Fruit fly (Drosophila melanogaster) whole organism, embryonic: ENCODE measurements around the gene Gen.
A peak's percentile ranks its signal among the peaks of the same experiment; 100 is the strongest.

Experiments
- Atf6 ChIP-seq: fragments of 200-800 bp; sonication (Bioruptor generic); IDR thresholded peaks from 2 replicates; pipeline ENCODE4 v1.3.6; 2022; ENCODE audit warnings: missing biosample characterization, missing genetic modification characterization
- Awh ChIP-seq: fragments of 200-800 bp; sonication (Bioruptor generic); IDR thresholded peaks from 2 replicates; pipeline ENCODE4, ENCODE4 v1.3.6; 2022; ENCODE audit warnings: missing biosample characterization, missing genetic modification characterization
- CG12104 ChIP-seq: fragments of 200-800 bp; sonication (Bioruptor generic); optimal IDR thresholded peaks from 3 replicates; lab custom pipeline; 2016; ENCODE audit warnings: missing biosample characterization, missing genetic modification characterization
- CG12659 ChIP-seq: fragments of 200-800 bp; sonication (Bioruptor generic); optimal IDR thresholded peaks from 3 replicates; lab custom pipeline; 2017; ENCODE audit warnings: mild to moderate bottlenecking, missing biosample characterization, missing genetic modification reagents, missing genetic modification characterization
- CG12769 ChIP-seq: fragments of 200-800 bp; sonication (Bioruptor generic); optimal IDR thresholded peaks from 2 replicates; lab custom pipeline; 2019; ENCODE audit warnings: missing biosample characterization, mild to moderate bottlenecking, missing genetic modification characterization, moderate library complexity
- CG15601 ChIP-seq: fragments of 200-800 bp; sonication (Bioruptor generic); optimal IDR thresholded peaks from 3 replicates; lab custom pipeline; 2019; ENCODE audit warnings: missing biosample characterization, mild to moderate bottlenecking, missing genetic modification characterization, moderate library complexity
- CG1647 ChIP-seq: fragments of 200-800 bp; sonication (Bioruptor generic); optimal IDR thresholded peaks from 3 replicates; lab custom pipeline; 2016; ENCODE audit warnings: missing biosample characterization, missing genetic modification characterization
- CG18599 ChIP-seq: fragments of 200-800 bp; sonication (Bioruptor generic); optimal IDR thresholded peaks from 3 replicates; lab custom pipeline; 2017; ENCODE audit warnings: missing biosample characterization, missing genetic modification characterization, mild to moderate bottlenecking, moderate library complexity, missing genetic modification reagents
- CG2120 ChIP-seq: fragments of 200-800 bp; sonication (Bioruptor generic); optimal IDR thresholded peaks from 3 replicates; lab custom pipeline; 2016; ENCODE audit warnings: missing biosample characterization, missing genetic modification characterization
- CG2202 ChIP-seq: fragments of 200-800 bp; sonication (Bioruptor generic); optimal IDR thresholded peaks from 2 replicates; lab custom pipeline; 2018; ENCODE audit warnings: missing biosample characterization, mild to moderate bottlenecking, missing genetic modification characterization
- CG2678 ChIP-seq: fragments of 200-800 bp; sonication (Bioruptor generic); optimal IDR thresholded peaks from 3 replicates; lab custom pipeline; 2019; ENCODE audit warnings: missing biosample characterization, mild to moderate bottlenecking, missing genetic modification characterization, moderate library complexity
- CG2712 ChIP-seq: fragments of 200-800 bp; optimal IDR thresholded peaks from 3 replicates; lab custom pipeline; 2019; ENCODE audit warnings: missing biosample characterization, mild to moderate bottlenecking, missing genetic modification characterization, moderate library complexity
- CG3838 ChIP-seq: fragments of 200-800 bp; sonication (Bioruptor generic); optimal IDR thresholded peaks from 3 replicates; lab custom pipeline; 2016; ENCODE audit warnings: missing biosample characterization, missing genetic modification characterization
- CG4282 ChIP-seq: fragments of 200-800 bp; sonication (Bioruptor generic); optimal IDR thresholded peaks from 2 replicates; lab custom pipeline; 2016; ENCODE audit warnings: missing biosample characterization, missing genetic modification characterization
- CG8359 ChIP-seq: fragments of 200-800 bp; sonication (Bioruptor generic); optimal IDR thresholded peaks from 2 replicates; lab custom pipeline; 2017; ENCODE audit warnings: missing biosample characterization, mild to moderate bottlenecking, missing genetic modification characterization, borderline replicate concordance
- D19A ChIP-seq: fragments of 200-800 bp; optimal IDR thresholded peaks from 3 replicates; lab custom pipeline; 2019; ENCODE audit warnings: missing biosample characterization, mild to moderate bottlenecking, missing genetic modification characterization, moderate library complexity
- Dip2 ChIP-seq: fragments of 200-800 bp; sonication (Bioruptor generic); IDR thresholded peaks from 2 replicates; pipeline ENCODE4 v1.3.6; 2022; ENCODE audit warnings: missing biosample characterization, missing genetic modification characterization
- Dll ChIP-seq: fragments of 200-800 bp; sonication (Bioruptor generic); IDR thresholded peaks from 4 replicates; pipeline ENCODE4 v1.3.6; 2022; ENCODE audit warnings: missing biosample characterization, missing genetic modification characterization; ENCODE audit not compliant: partially characterized antibody
- Hr51 ChIP-seq, 2 experiments: fragments of 200-800 bp; sonication (Bioruptor generic); optimal IDR thresholded peaks; 2 replicates in 1 of 2; 3 replicates in 1 of 2; lab custom pipeline; 2016 to 2018; ENCODE audit warnings: missing biosample characterization in 2 of 2, missing genetic modification characterization in 2 of 2, mild to moderate bottlenecking in 1 of 2, moderate library complexity in 1 of 2
- Hr78 ChIP-seq, 2 experiments: fragments of 200-800 bp in 1 of 2; fragments of >200 bp in 1 of 2; sonication (Bioruptor generic) in 1 of 2; optimal IDR thresholded peaks; 2 replicates each; lab custom pipeline; 2017 to 2019; ENCODE audit warnings: missing biosample characterization in 2 of 2, missing genetic modification characterization in 2 of 2, mild to moderate bottlenecking in 1 of 2, moderate library complexity in 1 of 2
- Kr ChIP-seq: fragments of 200-800 bp; sonication (Bioruptor generic); optimal IDR thresholded peaks from 2 replicates; lab custom pipeline; 2017; ENCODE audit warnings: missing biosample characterization, mild to moderate bottlenecking, missing genetic modification characterization
- Med ChIP-seq: fragments of 200-800 bp; sonication (Bioruptor generic); peaks from one replicate; lab custom pipeline; 2016; ENCODE audit warnings: missing biosample characterization, missing genetic modification characterization, mild to moderate bottlenecking, inconsistent platforms, moderate library complexity
- Meics ChIP-seq: fragments of 200-800 bp; sonication (Bioruptor generic); optimal IDR thresholded peaks from 2 replicates; lab custom pipeline; 2017; ENCODE audit warnings: missing biosample characterization, mild to moderate bottlenecking, missing genetic modification characterization
- Mes4 ChIP-seq: fragments of 200-800 bp; sonication (Bioruptor generic); optimal IDR thresholded peaks from 2 replicates; lab custom pipeline; 2016; ENCODE audit warnings: missing biosample characterization, missing genetic modification characterization
- Ptx1 ChIP-seq: fragments of 200-800 bp; sonication (Bioruptor generic); IDR thresholded peaks from 2 replicates; pipeline ENCODE4 v1.3.6; 2022; ENCODE audit warnings: missing biosample characterization, missing genetic modification characterization
- bbx ChIP-seq: fragments of 200-800 bp; sonication (Bioruptor generic); IDR thresholded peaks from 2 replicates; pipeline ENCODE4 v1.3.6; 2022; ENCODE audit warnings: missing biosample characterization, missing genetic modification characterization; ENCODE audit not compliant: partially characterized antibody
- cwo ChIP-seq: fragments of 200-800 bp; sonication (Bioruptor generic); optimal IDR thresholded peaks from 3 replicates; lab custom pipeline; 2017; ENCODE audit warnings: missing biosample characterization, missing genetic modification characterization, mild to moderate bottlenecking, moderate library complexity, missing genetic modification reagents
- fru ChIP-seq: fragments of >200 bp; optimal IDR thresholded peaks from 2 replicates; lab custom pipeline; 2017
- ftz-f1 ChIP-seq: fragments of 200-800 bp; sonication (Bioruptor generic); optimal IDR thresholded peaks from 2 replicates; lab custom pipeline; 2016; ENCODE audit warnings: missing biosample characterization, missing genetic modification characterization
- gfzf ChIP-seq: fragments of 200-800 bp; sonication (Bioruptor generic); optimal IDR thresholded peaks from 2 replicates; lab custom pipeline; 2016; ENCODE audit warnings: missing biosample characterization, mild to moderate bottlenecking, missing genetic modification characterization, moderate library complexity
- ind ChIP-seq: fragments of 200-800 bp; sonication (Bioruptor generic); optimal IDR thresholded peaks from 3 replicates; lab custom pipeline; 2016; ENCODE audit warnings: missing biosample characterization, missing genetic modification characterization
- inv ChIP-seq: fragments of 200-800 bp; sonication (Bioruptor generic); IDR thresholded peaks from 2 replicates; pipeline ENCODE4 v1.3.6; 2022; ENCODE audit warnings: missing biosample characterization, missing genetic modification characterization; ENCODE audit not compliant: partially characterized antibody
- lab ChIP-seq: fragments of 200-800 bp; sonication (Bioruptor generic); optimal IDR thresholded peaks from 3 replicates; lab custom pipeline; 2017; ENCODE audit warnings: missing biosample characterization, missing genetic modification characterization, mild to moderate bottlenecking, moderate library complexity, missing genetic modification reagents
- lmd ChIP-seq: fragments of 200-800 bp; sonication (Bioruptor generic); IDR thresholded peaks from 2 replicates; pipeline ENCODE4 v1.3.6; 2022; ENCODE audit warnings: missing biosample characterization, missing genetic modification characterization
- maf-S ChIP-seq: fragments of 200-800 bp; sonication (Bioruptor generic); optimal IDR thresholded peaks from 2 replicates; lab custom pipeline; 2016; ENCODE audit warnings: missing biosample characterization, missing genetic modification characterization
- nerfin-1 ChIP-seq: fragments of 200-800 bp; sonication (Bioruptor generic); optimal IDR thresholded peaks from 3 replicates; lab custom pipeline; 2019; ENCODE audit warnings: missing biosample characterization, mild to moderate bottlenecking, missing genetic modification characterization, moderate library complexity
- nmo ChIP-seq: fragments of 200-800 bp; sonication (Bioruptor generic); optimal IDR thresholded peaks from 2 replicates; lab custom pipeline; 2018; ENCODE audit warnings: missing biosample characterization, mild to moderate bottlenecking, missing genetic modification characterization, moderate library complexity
- odd ChIP-seq: fragments of 200-800 bp; sonication (Bioruptor generic); optimal IDR thresholded peaks from 2 replicates; lab custom pipeline; 2017; ENCODE audit warnings: missing biosample characterization, mild to moderate bottlenecking, missing genetic modification characterization
- otp ChIP-seq: fragments of 200-800 bp; sonication (Bioruptor generic); IDR thresholded peaks from 3 replicates; pipeline ENCODE4, ENCODE4 v1.3.6; 2022; ENCODE audit warnings: missing biosample characterization, missing genetic modification characterization
- pb ChIP-seq: fragments of 200-800 bp; sonication (Bioruptor generic); optimal IDR thresholded peaks from 3 replicates; lab custom pipeline; 2016; ENCODE audit warnings: missing biosample characterization, missing genetic modification characterization
- pho ChIP-seq: fragments of 200-800 bp; sonication (Bioruptor generic); optimal IDR thresholded peaks from 2 replicates; lab custom pipeline; 2016; ENCODE audit warnings: missing biosample characterization, missing genetic modification characterization
- row ChIP-seq: fragments of 200-800 bp; sonication (Bioruptor generic); IDR thresholded peaks from 3 replicates; pipeline ENCODE4 v1.3.6; 2022; ENCODE audit warnings: missing biosample characterization, missing genetic modification characterization
- sd ChIP-seq: fragments of 200-800 bp; sonication (Bioruptor generic); optimal IDR thresholded peaks from 3 replicates; lab custom pipeline; 2018; ENCODE audit warnings: missing biosample characterization, mild to moderate bottlenecking, missing genetic modification characterization, moderate library complexity
- seq ChIP-seq: fragments of 200-800 bp; sonication (Bioruptor generic); IDR thresholded peaks from 2 replicates; pipeline ENCODE4 v1.3.6; 2022; ENCODE audit warnings: missing biosample characterization, missing genetic modification characterization
- slbo ChIP-seq: fragments of 200-800 bp; sonication (Bioruptor generic); IDR thresholded peaks from 2 replicates; pipeline ENCODE4 v1.3.6; 2022; ENCODE audit warnings: missing biosample characterization, missing genetic modification characterization
- stwl ChIP-seq: fragments of 200-800 bp; sonication (Bioruptor generic); optimal IDR thresholded peaks from 3 replicates; lab custom pipeline; 2018; ENCODE audit warnings: missing biosample characterization, mild to moderate bottlenecking, missing genetic modification characterization, moderate library complexity
- tin ChIP-seq: fragments of 200-800 bp; sonication (Bioruptor generic); optimal IDR thresholded peaks from 3 replicates; lab custom pipeline; 2016; ENCODE audit warnings: missing biosample characterization, missing genetic modification characterization
- unpg ChIP-seq: fragments of 200-800 bp; sonication (Bioruptor generic); optimal IDR thresholded peaks from 3 replicates; lab custom pipeline; 2018; ENCODE audit warnings: missing biosample characterization, mild to moderate bottlenecking, missing genetic modification characterization, moderate library complexity
- wek ChIP-seq: fragments of 200-800 bp; sonication (Bioruptor generic); optimal IDR thresholded peaks from 3 replicates; lab custom pipeline; 2018; ENCODE audit warnings: missing biosample characterization, mild to moderate bottlenecking, missing genetic modification characterization, moderate library complexity

Gen gene

DNA sequence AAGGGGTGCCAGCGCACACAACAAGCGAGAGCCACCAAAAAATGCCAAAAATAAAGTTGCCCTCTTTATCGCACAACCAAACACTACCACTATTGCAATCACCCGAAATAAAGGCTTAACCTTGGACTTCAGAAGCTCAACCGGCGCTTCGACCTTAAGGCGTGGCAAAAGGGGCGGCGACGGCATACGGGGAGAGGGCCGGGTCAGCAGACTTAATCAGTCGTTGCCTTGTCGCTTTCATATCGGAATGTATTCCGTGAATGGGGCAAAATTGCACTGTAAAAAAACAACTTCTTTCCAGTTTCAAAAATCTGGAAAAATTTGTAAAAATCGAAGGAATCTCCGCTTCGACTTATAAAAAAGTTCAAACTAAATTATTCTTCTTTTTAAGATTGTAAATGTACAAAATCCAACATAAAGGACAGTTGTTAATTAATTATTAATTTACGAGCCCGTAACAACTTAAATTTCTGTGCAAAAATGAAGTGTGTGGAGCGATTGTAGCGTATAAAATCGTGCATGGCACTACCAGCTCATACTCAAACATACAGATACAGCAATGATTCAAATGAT, 30.9 kb upstream of the Gen start (continued):
- TF ChIP-seq tin (GFP tag; lab: Kevin White, UChicago) (peak; percentile 3), Mes4 (GFP tag; lab: Kevin White, UChicago) (no peak), cwo (peak; percentile 20), fru (no peak), CG2678 (peak; percentile 42), CG8359 (no peak), CG2712 (peak; percentile 12), odd (GFP tag; lab: Kevin White, UChicago) (no peak), CG12769 (tag; lab: Kevin White, UChicago) (no peak), inv (GFP tag; lab: Robert Waterston, UW) (no peak), stwl (tag; lab: Kevin White, UChicago) (no peak), ind (peak; percentile 6), Awh (GFP tag; lab: Robert Waterston, UW) (no peak), gfzf (GFP tag; lab: Kevin White, UChicago) (no peak), lmd (GFP tag; lab: Robert Waterston, UW) (no peak; the same call in 1 of the 2 replicates), maf-S (GFP tag; lab: Kevin White, UChicago) (no peak), Hr78 (GFP tag; optimal IDR thresholded peaks at IDR 0.05; lab: Kevin White, UChicago) (no peak), CG4282 (GFP tag; lab: Kevin White, UChicago) (no peak), row (GFP tag; lab: Robert Waterston, UW) (peak; percentile 32; the same call in 2 of the 3 replicates), wek (GFP tag; lab: Kevin White, UChicago) (no peak), CG12104 (GFP tag; lab: Kevin White, UChicago) (no peak), CG18599 (GFP tag; lab: Kevin White, UChicago) (peak; percentile 15), bbx (GFP tag; lab: Robert Waterston, UW) (no peak), CG15601 (tag; lab: Kevin White, UChicago) (no peak), unpg (no peak), Med (GFP tag; lab: Kevin White, UChicago) (peak; percentile 68), pb (GFP tag; lab: Kevin White, UChicago) (no peak), Atf6 (GFP tag; lab: Robert Waterston, UW) (0 out of 2 replicates have a peak, but pooled peaks have one; percentile 9), nerfin-1 (peak; percentile 32), lab (GFP tag; lab: Kevin White, UChicago) (peak; percentile 6), sd (tag; lab: Kevin White, UChicago) (peak; percentile 3), CG12659 (peak; percentile 2), otp (GFP tag; lab: Robert Waterston, UW) (no peak), slbo (0 out of 2 replicates have a peak, but pooled peaks have one; percentile 21), CG2120 (GFP tag; lab: Kevin White, UChicago) (peak; percentile 44), seq (peak; percentile 11; the same call in 1 of the 2 replicates), Ptx1 (GFP tag; lab: Robert Waterston, UW) (0 out of 2 replicates have a peak, but pooled peaks have one; percentile 6), Meics (peak; percentile 3), ftz-f1 (peak; percentile 64), CG2202 (tag; lab: Kevin White, UChicago) (no peak), D19A (tag; lab: Kevin White, UChicago) (peak; percentile 2), Kr (GFP tag; lab: Kevin White, UChicago) (no peak), Hr51 (GFP tag; optimal IDR thresholded peaks at IDR 0.05; lab: Kevin White, UChicago) (peak in 1 of 2 experiments; percentile 8), nmo (GFP tag; lab: Kevin White, UChicago) (peak; percentile 17), Dip2 (GFP tag; lab: Robert Waterston, UW) (no peak), CG3838 (GFP tag; lab: Kevin White, UChicago) (no peak), CG1647 (GFP tag; lab: Kevin White, UChicago) (peak; percentile 15), Dll (GFP tag; lab: Robert Waterston, UW) (no peak), pho (GFP tag; lab: Kevin White, UChicago) (no peak)
